Worm (Caenorhabditis elegans) whole organism, L4 larva: ENCODE results near the gene M04D8.4.

Experiments
- Y75B8A.6 ChIP-seq: fragments of 200-800 bp; sonication (Bioruptor generic); IDR thresholded peaks from 2 replicates; pipeline ENCODE4 v1.3.6; 2022; ENCODE audit warnings: missing genetic modification reagents, missing genetic modification characterization, missing compliant biosample characterization
- ceh-28 ChIP-seq: fragments of 150-350 bp; optimal IDR thresholded peaks from 2 replicates; lab custom pipeline; 2014; ENCODE audit warnings: missing biosample characterization, missing genetic modification reagents, missing genetic modification characterization
- daf-12 ChIP-seq: fragments of 150-350 bp; optimal IDR thresholded peaks from 2 replicates; lab custom pipeline; 2014; ENCODE audit warnings: missing biosample characterization, missing genetic modification reagents, missing genetic modification characterization
- egl-27 ChIP-seq: sonication (generic microtip); optimal IDR thresholded peaks from 3 replicates; lab custom pipeline; 2017; ENCODE audit warnings: missing biosample characterization, missing genetic modification reagents, missing genetic modification characterization
- hlh-30 ChIP-seq: sonication (generic microtip); optimal IDR thresholded peaks from 2 replicates; lab custom pipeline; 2017; ENCODE audit warnings: antibody characterized with exemption, mild to moderate bottlenecking, missing genetic modification characterization, missing compliant biosample characterization; ENCODE audit not compliant: insufficient read depth
- lin-39 ChIP-seq: fragments of 150-350 bp; optimal IDR thresholded peaks from 2 replicates; lab custom pipeline; 2014; ENCODE audit warnings: missing biosample characterization, missing genetic modification reagents, missing genetic modification characterization
- lsy-2 ChIP-seq, 2 experiments: fragments of 150-350 bp in 1 of 2; sonication (generic microtip) in 1 of 2; optimal IDR thresholded peaks; 2 replicates each; lab custom pipeline; 2014 to 2017; ENCODE audit warnings: missing biosample characterization in 2 of 2, missing genetic modification characterization in 2 of 2
- madf-9 ChIP-seq: fragments of 200-800 bp; sonication (Bioruptor generic); conservative IDR thresholded peaks from 2 replicates; pipeline ENCODE4 v1.3.6; 2022; ENCODE audit warnings: missing genetic modification reagents, missing genetic modification characterization, missing compliant biosample characterization
- mxl-2 ChIP-seq: fragments of 200-800 bp; sonication (Bioruptor generic); conservative IDR thresholded peaks from 2 replicates; pipeline ENCODE4 v1.3.6; 2022; ENCODE audit warnings: missing genetic modification reagents, missing genetic modification characterization, missing compliant biosample characterization
- nhr-111 ChIP-seq: fragments of 200-800 bp; sonication (Bioruptor generic); optimal IDR thresholded peaks from 2 replicates; lab custom pipeline; 2018; ENCODE audit warnings: mild to moderate bottlenecking, missing genetic modification characterization, missing compliant biosample characterization
- nhr-28 ChIP-seq: fragments of 150-350 bp; optimal IDR thresholded peaks from 2 replicates; lab custom pipeline; 2014; ENCODE audit warnings: missing biosample characterization, missing genetic modification characterization
- pqm-1 ChIP-seq: sonication (generic microtip); optimal IDR thresholded peaks from 2 replicates; lab custom pipeline; 2017; ENCODE audit warnings: missing biosample characterization, missing genetic modification characterization
- unc-130 ChIP-seq: sonication (generic microtip); optimal IDR thresholded peaks from 2 replicates; lab custom pipeline; 2016; ENCODE audit warnings: missing genetic modification reagents, missing genetic modification characterization, missing compliant biosample characterization
- zag-1 ChIP-seq: fragments of 150-350 bp; optimal IDR thresholded peaks from 2 replicates; lab custom pipeline; 2014; ENCODE audit warnings: missing biosample characterization, missing genetic modification characterization

ce11 chrIII:10018007-10018406 lies 12.4 kb downstream of the M04D8.4 start:
- TF ChIP-seq lsy-2 (tag; optimal IDR thresholded peaks at IDR 0.05; lab: Kevin White, UChicago) (no peak), ceh-28 (tag; lab: Kevin White, UChicago) (no peak), nhr-28 (tag; lab: Kevin White, UChicago) (no peak), madf-9 (GFP tag; lab: Robert Waterston, UW) (no peak), mxl-2 (GFP tag; lab: Robert Waterston, UW) (no peak), daf-12 (tag; lab: Kevin White, UChicago) (no peak), egl-27 (tag; lab: Kevin White, UChicago) (no peak), pqm-1 (no peak), Y75B8A.6 (GFP tag; lab: Robert Waterston, UW) (no peak), lin-39 (no peak), unc-130 (GFP tag; lab: Kevin White, UChicago) (no peak), hlh-30 (tag; lab: Kevin White, UChicago) (no peak), nhr-111 (GFP tag; lab: Kevin White, UChicago) (no peak), zag-1 (tag; lab: Kevin White, UChicago) (no peak)
